Fruit fly (Drosophila melanogaster): ENCODE data around the gene CG6959.

- TF ChIP-seq Lpt (GFP tag; optimal IDR thresholded peaks at IDR 0.05) (peak; percentile 29), OdsH (GFP tag; optimal IDR thresholded peaks at IDR 0.05) (peak; percentile 30), Hr4 (GFP tag; optimal IDR thresholded peaks at IDR 0.05) (no peak), fd85E (GFP tag; optimal IDR thresholded peaks at IDR 0.05) (no peak), dsx (GFP tag; optimal IDR thresholded peaks at IDR 0.05; ENCODE audit: poor library complexity, severe bottlenecking) (peak; percentile 4), ss (GFP tag; optimal IDR thresholded peaks at IDR 0.05) (peak; percentile 40 to 70), vri (GFP tag; optimal IDR thresholded peaks at IDR 0.05) (peak; percentile 29), Sox102F (GFP tag; optimal IDR thresholded peaks at IDR 0.05) (peak; percentile 17), Hr39 (GFP tag; optimal IDR thresholded peaks at IDR 0.05) (peak; percentile 63)
These were observed 9.6 kb downstream of the CG6959 start for dm6 chr3R:11859534-11860254.

All from whole organism, prepupa.